Worm (Caenorhabditis elegans) whole organism, midembryonic: ENCODE measurements around the gene F32D1.8.

Experiments used
- T22C8.4 ChIP-seq: fragments of 200-800 bp; sonication (Bioruptor generic); IDR thresholded peaks from 2 replicates; pipeline ENCODE4 v1.3.6; 2022; ENCODE audit warnings: missing genetic modification characterization, missing compliant biosample characterization
- cog-1 ChIP-seq: sonication (generic microtip); optimal IDR thresholded peaks from 2 replicates; lab custom pipeline; 2016; ENCODE audit warnings: missing genetic modification characterization, missing compliant biosample characterization
- flt-1 ChIP-seq: fragments of 200-800 bp; sonication (Bioruptor generic); IDR thresholded peaks from 2 replicates; pipeline ENCODE4 v1.3.6; 2022; ENCODE audit warnings: missing genetic modification characterization, missing compliant biosample characterization
- klf-2 ChIP-seq: fragments of 200-800 bp; sonication (Bioruptor generic); conservative IDR thresholded peaks from 2 replicates; pipeline ENCODE4 v1.3.6; 2022; ENCODE audit warnings: missing genetic modification reagents, missing genetic modification characterization, missing compliant biosample characterization
- med-1 ChIP-seq: sonication (generic microtip); optimal IDR thresholded peaks from 2 replicates; lab custom pipeline; 2017; ENCODE audit warnings: missing genetic modification characterization, mild to moderate bottlenecking, missing compliant biosample characterization, antibody characterized with exemption, missing genetic modification reagents; ENCODE audit not compliant: insufficient read depth
- ref-1 ChIP-seq: fragments of 200-800 bp; sonication (Bioruptor generic); conservative IDR thresholded peaks from 2 replicates; pipeline ENCODE4 v1.3.6; 2022; ENCODE audit warnings: missing genetic modification reagents, missing genetic modification characterization, missing compliant biosample characterization
- tab-1 ChIP-seq: fragments of 200-800 bp; sonication (Bioruptor generic); IDR thresholded peaks from 2 replicates; pipeline ENCODE4 v1.3.6; 2022; ENCODE audit warnings: missing genetic modification characterization, missing compliant biosample characterization
- ztf-23 ChIP-seq: fragments of 200-800 bp; sonication (Bioruptor generic); IDR thresholded peaks from 2 replicates; pipeline ENCODE4 v1.3.6; 2022; ENCODE audit warnings: missing genetic modification reagents, missing genetic modification characterization, missing compliant biosample characterization
- ztf-29 ChIP-seq: fragments of 200-800 bp; sonication (Bioruptor generic); IDR thresholded peaks from 2 replicates; pipeline ENCODE4 v1.3.6; 2022; ENCODE audit warnings: missing genetic modification reagents, missing genetic modification characterization, missing compliant biosample characterization

F32D1.8 gene

DNA sequence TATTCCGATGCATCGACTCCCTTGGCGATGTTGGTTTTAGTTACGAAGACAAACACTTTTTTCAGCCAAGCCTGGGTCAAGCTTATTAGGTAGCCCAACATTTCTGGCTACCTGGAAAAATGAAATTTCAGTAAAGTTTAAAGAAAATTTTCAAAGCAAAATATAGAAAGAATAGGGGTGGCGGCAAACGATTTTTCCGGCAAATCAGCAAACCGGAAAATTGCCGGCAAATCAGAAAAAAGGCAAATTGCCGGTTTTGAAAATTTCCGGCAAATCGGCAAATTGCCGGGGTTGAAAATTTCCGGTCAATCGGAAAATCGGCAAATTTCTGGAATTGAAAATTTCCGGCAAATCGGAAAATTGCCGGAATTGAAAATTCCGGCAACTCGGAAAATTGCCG is at the start of gene F32D1.8:
TSS of gene F32D1.8 (minus strand) at position 101 of the 400 bp plus-strand sequence.
- no peak for TF ChIP-seq klf-2 (GFP tag; lab: Robert Waterston, UW)
- TF ChIP-seq ztf-23 (GFP tag; lab: Robert Waterston, UW) = 0 out of 2 replicates have a peak, but pooled peaks have one; percentile 17
- no peak for TF ChIP-seq med-1

DNA sequence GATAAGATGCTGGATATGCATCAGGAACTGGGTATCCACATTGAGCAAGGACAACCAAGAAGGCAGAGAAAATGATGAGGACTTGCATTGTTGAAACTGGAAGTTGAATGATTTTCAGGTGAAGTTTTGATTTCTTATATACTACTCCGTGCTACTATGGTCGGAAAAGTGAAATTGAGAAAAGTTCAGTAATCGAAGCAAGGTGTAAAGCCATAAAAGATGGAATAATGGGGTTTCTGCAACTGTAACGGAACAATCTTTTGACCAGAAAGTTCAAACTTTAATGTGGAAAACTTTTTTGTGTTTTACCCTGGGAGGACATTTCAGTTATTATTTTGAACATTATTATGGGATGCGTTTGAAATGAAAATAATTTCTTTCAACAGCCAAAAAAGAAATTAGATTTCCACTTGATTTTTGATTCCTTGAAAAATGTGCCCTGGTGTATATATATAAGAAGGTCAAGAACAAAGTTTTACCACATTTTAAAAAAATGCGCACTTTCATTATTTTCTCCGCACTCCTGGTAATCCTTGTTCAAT is 46.4 kb upstream of the F32D1.8 start, which contains the start of the genes Y47D7A.9 and Y47D7A.19:
TSS of gene Y47D7A.9 (minus strand) at position 101 of the 542 bp plus-strand sequence.
TSS of gene Y47D7A.19 (plus strand) at position 492 of the 542 bp plus-strand sequence.
- no peak for TF ChIP-seq ztf-29 (GFP tag; lab: Robert Waterston, UW)
- no peak for TF ChIP-seq ztf-23 (GFP tag; lab: Robert Waterston, UW)
- no peak for TF ChIP-seq tab-1 (GFP tag; lab: Robert Waterston, UW)

DNA sequence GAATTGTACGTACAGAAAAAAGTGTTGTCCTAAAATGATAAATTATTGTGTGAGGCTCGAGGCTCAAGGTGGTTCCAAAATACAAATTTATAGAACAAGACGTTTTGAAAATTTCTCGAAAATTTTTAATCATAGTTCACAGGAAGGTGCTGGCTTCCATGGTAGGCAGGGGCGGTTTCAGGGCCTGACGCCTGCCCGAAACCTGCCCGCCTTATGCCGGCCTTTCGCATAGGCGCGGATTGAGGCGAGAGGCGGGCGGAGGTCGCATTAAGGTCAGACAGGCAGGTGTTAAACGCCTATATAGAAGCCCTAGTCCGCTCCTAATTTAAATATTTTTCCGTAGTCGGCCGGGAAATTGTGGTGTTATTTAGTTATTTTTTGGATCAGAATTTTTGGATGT is 45.6 kb upstream of the F32D1.8 start:
- no peak for TF ChIP-seq ref-1 (GFP tag; lab: Robert Waterston, UW)
- TF ChIP-seq klf-2 (GFP tag; lab: Robert Waterston, UW) = no peak
- TF ChIP-seq flt-1 (GFP tag; lab: Robert Waterston, UW) = no peak
- no peak for TF ChIP-seq T22C8.4 (GFP tag; lab: Robert Waterston, UW)
- TF ChIP-seq ztf-29 (GFP tag; lab: Robert Waterston, UW) = no peak
- no peak for TF ChIP-seq ztf-23 (GFP tag; lab: Robert Waterston, UW)
- no peak for TF ChIP-seq med-1
- no peak for TF ChIP-seq cog-1 (tag; lab: Kevin White, UChicago)
- TF ChIP-seq tab-1 (GFP tag; lab: Robert Waterston, UW) = no peak

DNA sequence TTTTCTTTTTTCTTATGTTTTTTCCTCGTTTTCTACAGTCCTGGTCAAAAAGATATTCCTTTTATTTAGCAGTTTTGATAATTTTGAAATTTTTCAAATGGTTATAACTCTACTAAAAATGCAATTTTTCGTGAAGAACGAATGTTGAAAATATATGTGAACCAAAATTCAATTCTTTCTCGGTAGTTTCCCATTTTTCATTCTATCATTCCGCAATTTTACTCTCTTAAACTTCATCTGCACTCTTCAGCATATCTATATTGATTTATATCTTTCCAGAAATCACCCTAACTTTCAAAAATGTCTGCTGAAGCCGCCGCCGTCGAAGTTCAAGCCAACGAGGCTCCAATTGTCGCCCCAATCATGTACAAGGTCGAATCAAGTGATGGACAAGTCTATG is 44.6 kb upstream of the F32D1.8 start, which contains the start of gene skr-7:
TSS of gene skr-7 (plus strand) at position 301 of the 400 bp plus-strand sequence.
- TF ChIP-seq ztf-29 (GFP tag; lab: Robert Waterston, UW) (no peak), klf-2 (GFP tag; lab: Robert Waterston, UW) (no peak), tab-1 (GFP tag; lab: Robert Waterston, UW) (no peak), T22C8.4 (GFP tag; lab: Robert Waterston, UW) (no peak), ztf-23 (GFP tag; lab: Robert Waterston, UW) (no peak), med-1 (no peak), flt-1 (GFP tag; lab: Robert Waterston, UW) (no peak), ref-1 (GFP tag; lab: Robert Waterston, UW) (no peak), cog-1 (tag; lab: Kevin White, UChicago) (no peak)

DNA sequence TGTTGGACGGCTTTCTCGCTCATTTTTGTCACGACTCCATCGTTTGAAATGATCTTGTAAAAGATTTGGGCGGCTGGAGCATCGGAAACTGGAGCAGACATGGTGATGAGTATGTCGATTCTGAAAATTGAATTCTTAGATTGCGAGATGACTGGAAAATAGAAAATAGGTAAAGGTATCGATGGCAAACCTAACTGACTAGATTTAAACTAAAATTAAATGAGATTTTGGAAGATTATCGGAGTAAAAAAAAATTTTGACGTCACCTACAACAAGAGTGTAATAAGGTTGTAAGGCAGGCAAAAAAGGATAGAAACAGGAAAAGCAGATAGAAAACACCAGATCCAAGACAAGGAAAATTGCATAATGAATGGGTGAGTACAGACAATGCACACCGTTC is 44.0 kb upstream of the F32D1.8 start, which contains the start of gene skr-14:
TSS of gene skr-14 (minus strand) at position 101 of the 400 bp plus-strand sequence.
- no peak for TF ChIP-seq klf-2 (GFP tag; lab: Robert Waterston, UW)
- TF ChIP-seq ztf-29 (GFP tag; lab: Robert Waterston, UW) = no peak
- TF ChIP-seq tab-1 (GFP tag; lab: Robert Waterston, UW) = no peak
- TF ChIP-seq T22C8.4 (GFP tag; lab: Robert Waterston, UW) = no peak
- no peak for TF ChIP-seq flt-1 (GFP tag; lab: Robert Waterston, UW)
- no peak for TF ChIP-seq ztf-23 (GFP tag; lab: Robert Waterston, UW)
- no peak for TF ChIP-seq med-1
- no peak for TF ChIP-seq ref-1 (GFP tag; lab: Robert Waterston, UW)
- TF ChIP-seq cog-1 (tag; lab: Kevin White, UChicago) = no peak

DNA sequence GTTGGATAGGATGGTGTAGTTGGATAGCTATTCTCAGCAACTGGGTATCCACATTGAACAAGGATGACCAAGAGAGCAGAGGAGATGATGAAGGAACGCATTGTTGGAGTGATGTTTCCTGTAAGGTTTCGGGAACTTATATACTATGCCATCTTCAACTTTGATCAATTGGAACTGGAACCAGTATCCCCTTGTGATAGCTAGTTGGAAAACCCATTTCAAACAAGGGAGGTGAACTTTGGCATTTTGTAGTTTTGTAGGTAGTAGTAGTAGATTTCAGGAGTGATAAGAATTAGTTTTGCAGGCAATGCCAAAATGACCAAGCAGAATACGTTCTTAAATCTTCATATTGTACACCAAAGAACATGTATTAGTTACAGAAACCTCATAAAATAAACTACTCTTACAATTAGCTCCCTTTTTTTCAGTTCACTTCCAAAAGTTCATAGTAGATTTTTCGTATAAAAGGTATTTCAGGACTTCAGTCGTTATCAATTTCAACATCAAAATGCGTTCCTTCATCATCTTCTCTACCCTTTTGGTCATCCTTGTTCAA is 42.3 kb upstream of the F32D1.8 start, which contains the start of the genes Y47D7A.7 and Y47D7A.2:
TSS of gene Y47D7A.7 (minus strand) at position 101 of the 556 bp plus-strand sequence.
TSS of gene Y47D7A.2 (plus strand) at position 506 of the 556 bp plus-strand sequence.
- no peak for TF ChIP-seq ztf-23 (GFP tag; lab: Robert Waterston, UW)
- no peak for TF ChIP-seq cog-1 (tag; lab: Kevin White, UChicago)
- TF ChIP-seq klf-2 (GFP tag; lab: Robert Waterston, UW) = no peak
- no peak for TF ChIP-seq ref-1 (GFP tag; lab: Robert Waterston, UW)
- no peak for TF ChIP-seq tab-1 (GFP tag; lab: Robert Waterston, UW)
- TF ChIP-seq ztf-29 (GFP tag; lab: Robert Waterston, UW) = no peak
- no peak for TF ChIP-seq flt-1 (GFP tag; lab: Robert Waterston, UW)
- TF ChIP-seq T22C8.4 (GFP tag; lab: Robert Waterston, UW) = no peak
- no peak for TF ChIP-seq med-1

DNA sequence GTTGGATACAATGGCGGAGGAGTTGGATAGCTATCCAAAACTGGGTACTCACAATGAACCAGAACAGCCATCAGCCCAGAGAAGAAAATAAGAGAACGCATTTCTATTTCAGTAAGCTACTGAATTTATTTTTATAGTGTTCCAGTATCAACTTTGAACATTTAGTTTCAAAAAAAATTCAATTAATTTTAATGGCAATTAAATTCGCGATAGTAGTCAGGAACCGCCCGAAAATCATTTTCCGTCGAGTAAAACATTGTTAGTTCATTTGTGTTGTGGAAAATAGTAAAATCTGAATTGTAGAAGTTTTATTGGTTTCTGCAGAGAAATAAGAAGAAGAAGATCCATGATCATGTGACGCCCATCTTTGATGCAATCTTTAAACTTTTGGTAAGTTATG is 40.6 kb upstream of the F32D1.8 start, which contains the start of gene Y47D7A.6:
TSS of gene Y47D7A.6 (minus strand) at position 101 of the 400 bp plus-strand sequence.
- TF ChIP-seq klf-2 (GFP tag; lab: Robert Waterston, UW) (no peak), ztf-23 (GFP tag; lab: Robert Waterston, UW) (no peak), ref-1 (GFP tag; lab: Robert Waterston, UW) (no peak), med-1 (no peak)

DNA sequence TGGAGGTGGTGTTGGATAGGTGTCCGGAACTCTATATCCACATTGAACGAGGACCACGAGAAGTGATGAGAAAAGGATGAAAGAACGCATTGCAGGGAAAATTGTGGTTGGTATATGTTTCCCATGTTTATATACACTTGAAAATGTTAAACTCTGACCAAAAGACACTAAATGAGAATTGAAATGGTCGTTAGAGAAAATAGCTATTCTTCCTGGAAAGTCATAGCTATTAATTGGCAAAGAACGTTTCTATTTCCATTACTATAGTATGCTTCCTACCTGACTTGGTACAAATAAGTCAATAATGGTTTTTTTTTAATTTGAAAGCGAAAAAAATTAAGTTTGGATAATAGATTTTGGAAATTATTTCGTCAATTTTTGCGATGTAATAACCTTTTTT is 39.2 kb upstream of the F32D1.8 start, which contains the start of gene Y47D7A.18:
TSS of gene Y47D7A.18 (minus strand) at position 101 of the 400 bp plus-strand sequence.
- TF ChIP-seq ztf-29 (GFP tag; lab: Robert Waterston, UW) (no peak), flt-1 (GFP tag; lab: Robert Waterston, UW) (no peak), cog-1 (tag; lab: Kevin White, UChicago) (no peak), med-1 (no peak), ztf-23 (GFP tag; lab: Robert Waterston, UW) (no peak), T22C8.4 (GFP tag; lab: Robert Waterston, UW) (no peak), ref-1 (GFP tag; lab: Robert Waterston, UW) (no peak), tab-1 (GFP tag; lab: Robert Waterston, UW) (no peak), klf-2 (GFP tag; lab: Robert Waterston, UW) (no peak)

DNA sequence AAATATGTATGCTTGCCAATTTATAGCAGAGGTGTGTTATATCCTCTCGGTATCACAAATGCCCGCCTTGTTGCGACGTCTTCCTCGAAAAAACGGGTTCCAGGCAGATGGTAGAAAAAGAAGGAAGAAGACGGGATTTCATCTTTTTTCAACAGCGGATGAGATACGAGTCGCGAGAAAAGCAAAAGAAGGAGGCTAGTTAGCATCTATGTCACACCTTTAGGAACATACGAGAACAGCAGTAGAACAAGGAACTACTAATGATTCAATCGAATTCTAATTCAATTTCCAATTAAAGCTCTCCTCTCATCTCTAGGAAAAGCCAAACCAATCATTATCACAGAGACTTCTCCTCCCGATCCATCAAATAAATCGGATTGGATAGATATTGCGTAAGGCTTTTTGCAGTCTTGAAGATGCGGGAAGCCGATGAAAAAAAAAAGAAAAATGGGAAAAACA is 37.1 kb upstream of the F32D1.8 start, which contains the start of gene grl-5:
TSS of gene grl-5 (minus strand) at position 51 of the 459 bp plus-strand sequence.
- TF ChIP-seq cog-1 (tag; lab: Kevin White, UChicago) (no peak), klf-2 (GFP tag; lab: Robert Waterston, UW) (no peak), flt-1 (GFP tag; lab: Robert Waterston, UW) (no peak), tab-1 (GFP tag; lab: Robert Waterston, UW) (no peak), med-1 (no peak), ztf-23 (GFP tag; lab: Robert Waterston, UW) (no peak)
